Worm (Caenorhabditis elegans) whole organism, early embryonic: ENCODE results near the gene C33E10.8.
"Not testable (repeated sequence)": the region's sequence is repeated elsewhere in the genome, so short reads cannot be mapped to it uniquely, and the experiment has no call there.

Source experiments
- B0310.2 ChIP-seq: sonication (generic microtip); optimal IDR thresholded peaks from 2 replicates; lab custom pipeline; 2016; ENCODE audit warnings: mild to moderate bottlenecking, missing genetic modification characterization, missing compliant biosample characterization
- F13C5.2 ChIP-seq: sonication (generic microtip); optimal IDR thresholded peaks from 2 replicates; lab custom pipeline; 2017; ENCODE audit warnings: mild to moderate bottlenecking, missing genetic modification characterization, inconsistent platforms, missing compliant biosample characterization
- aly-1 ChIP-seq: sonication (generic microtip); optimal IDR thresholded peaks from 2 replicates; lab custom pipeline; 2016; ENCODE audit warnings: missing genetic modification characterization, missing compliant biosample characterization
- ama-1 ChIP-seq: fragments of 150-350 bp; optimal IDR thresholded peaks from 2 replicates; lab custom pipeline; 2014
- ceh-13 ChIP-seq: fragments of 200-800 bp; sonication (Bioruptor generic); optimal IDR thresholded peaks from 2 replicates; lab custom pipeline; 2018; ENCODE audit warnings: mild to moderate bottlenecking, missing genetic modification characterization, missing compliant biosample characterization
- ceh-36 ChIP-seq: sonication (generic microtip); optimal IDR thresholded peaks from 2 replicates; lab custom pipeline; 2016; ENCODE audit warnings: missing genetic modification characterization, inconsistent platforms, missing compliant biosample characterization
- ets-7 ChIP-seq: sonication (generic microtip); optimal IDR thresholded peaks from 2 replicates; lab custom pipeline; 2016; ENCODE audit warnings: missing genotype, missing genetic modification characterization, missing compliant biosample characterization
- flt-1 ChIP-seq: fragments of 200-800 bp; sonication (Bioruptor generic); IDR thresholded peaks from 2 replicates; pipeline ENCODE4 v1.3.6; 2022; ENCODE audit warnings: missing genetic modification characterization, missing compliant biosample characterization
- hmbx-1 ChIP-seq: sonication (generic microtip); optimal IDR thresholded peaks from 2 replicates; lab custom pipeline; 2016; ENCODE audit warnings: mild to moderate bottlenecking, missing genetic modification characterization, missing compliant biosample characterization
- hmg-4 ChIP-seq: fragments of 200-800 bp; sonication (Bioruptor generic); optimal IDR thresholded peaks from 2 replicates; lab custom pipeline; 2018; ENCODE audit warnings: mild to moderate bottlenecking, missing genetic modification characterization, missing compliant biosample characterization
- hnd-1 ChIP-seq: sonication (generic microtip); optimal IDR thresholded peaks from 2 replicates; lab custom pipeline; 2016; ENCODE audit warnings: missing genetic modification characterization, missing compliant biosample characterization
- pes-1 ChIP-seq: fragments of 200-800 bp; sonication (Bioruptor generic); IDR thresholded peaks from 2 replicates; pipeline ENCODE4 v1.3.6; 2022; ENCODE audit warnings: missing genetic modification reagents, missing genetic modification characterization, missing compliant biosample characterization
- scrt-1 ChIP-seq: fragments of 200-800 bp; sonication (Bioruptor generic); IDR thresholded peaks from 2 replicates; pipeline ENCODE4 v1.3.6; 2022; ENCODE audit warnings: missing genetic modification characterization, missing compliant biosample characterization
- sea-1 ChIP-seq: fragments of 200-800 bp; sonication (Bioruptor generic); conservative IDR thresholded peaks from 2 replicates; pipeline ENCODE4 v1.3.6; 2022; ENCODE audit warnings: missing genetic modification characterization, missing compliant biosample characterization
- tbx-11 ChIP-seq: fragments of 200-800 bp; sonication (Bioruptor generic); IDR thresholded peaks from 2 replicates; pipeline ENCODE4 v1.3.6; 2022; ENCODE audit warnings: missing genetic modification characterization, missing compliant biosample characterization
- tbx-37 ChIP-seq: fragments of 200-800 bp; sonication (Bioruptor generic); conservative IDR thresholded peaks from 2 replicates; pipeline ENCODE4 v1.3.6; 2022; ENCODE audit warnings: missing genetic modification reagents, missing genetic modification characterization, missing compliant biosample characterization
- tra-4 ChIP-seq: sonication (generic microtip); optimal IDR thresholded peaks from 2 replicates; lab custom pipeline; 2017; ENCODE audit warnings: missing genetic modification characterization, missing compliant biosample characterization

Gene C33E10.8

ce11 chrX:17327226-17327625 lies 32.6 kb upstream of the C33E10.8 start:
- TF ChIP-seq scrt-1 (GFP tag; lab: Robert Waterston, UW) (no peak), aly-1 (no peak), sea-1 (GFP tag; lab: Robert Waterston, UW) (no peak), hmg-4 (no peak), tra-4 (tag; lab: Kevin White, UChicago) (no peak), F13C5.2 (tag; lab: Kevin White, UChicago) (no peak), tbx-11 (GFP tag; lab: Robert Waterston, UW) (no peak), flt-1 (GFP tag; lab: Robert Waterston, UW) (no peak), hmbx-1 (tag; lab: Kevin White, UChicago) (no peak), pes-1 (GFP tag; lab: Robert Waterston, UW) (no peak), B0310.2 (tag; lab: Kevin White, UChicago) (no peak), tbx-37 (GFP tag; lab: Robert Waterston, UW) (no peak), hnd-1 (tag; lab: Kevin White, UChicago) (no peak), ama-1 (no peak)

- TF ChIP-seq ets-7 (tag; lab: Kevin White, UChicago) (no peak), hmg-4 (no peak), F13C5.2 (tag; lab: Kevin White, UChicago) (no peak)
These were observed 30.3 kb upstream of the C33E10.8 start for ce11 chrX:17324954-17325353.

ce11 chrX:17320572-17320971 lies 25.9 kb upstream of the C33E10.8 start:
- TF ChIP-seq tra-4 (tag; lab: Kevin White, UChicago): no peak
- TF ChIP-seq hmg-4: no peak
- TF ChIP-seq ceh-13 (GFP tag; lab: Kevin White, UChicago): no peak
- TF ChIP-seq ama-1: no peak
- TF ChIP-seq hmbx-1 (tag; lab: Kevin White, UChicago): no peak
- no peak for TF ChIP-seq sea-1 (GFP tag; lab: Robert Waterston, UW)
- no peak for TF ChIP-seq ceh-36 (tag; lab: Kevin White, UChicago)
- no peak for TF ChIP-seq aly-1
- TF ChIP-seq pes-1 (GFP tag; lab: Robert Waterston, UW): no peak
- TF ChIP-seq scrt-1 (GFP tag; lab: Robert Waterston, UW): no peak
- no peak for TF ChIP-seq F13C5.2 (tag; lab: Kevin White, UChicago)

ce11 chrX:17318284-17318683 lies 23.7 kb upstream of the C33E10.8 start, which contains the start of gene ptr-5:
TSS of gene ptr-5 (plus strand) at chrX:17318584.
- no peak for TF ChIP-seq hmbx-1 (tag; lab: Kevin White, UChicago)
- TF ChIP-seq flt-1 (GFP tag; lab: Robert Waterston, UW): no peak
- no peak for TF ChIP-seq B0310.2 (tag; lab: Kevin White, UChicago)
- TF ChIP-seq ets-7 (tag; lab: Kevin White, UChicago): no peak
- TF ChIP-seq tbx-11 (GFP tag; lab: Robert Waterston, UW): no peak
- TF ChIP-seq tra-4 (tag; lab: Kevin White, UChicago): no peak
- TF ChIP-seq tbx-37 (GFP tag; lab: Robert Waterston, UW): no peak
- no peak for TF ChIP-seq hmg-4

ce11 chrX:17314948-17315347 lies 20.3 kb upstream of the C33E10.8 start:
- 0 out of 2 replicates have a peak, but pooled peaks have one; percentile 19 for TF ChIP-seq tbx-11 (GFP tag; lab: Robert Waterston, UW)
- no peak for TF ChIP-seq hmbx-1 (tag; lab: Kevin White, UChicago)
- TF ChIP-seq ceh-36 (tag; lab: Kevin White, UChicago): no peak
- no peak for TF ChIP-seq B0310.2 (tag; lab: Kevin White, UChicago)
- no peak for TF ChIP-seq ceh-13 (GFP tag; lab: Kevin White, UChicago)
- TF ChIP-seq scrt-1 (GFP tag; lab: Robert Waterston, UW): no peak
- peak; percentile 89 for TF ChIP-seq hmg-4
- peak; percentile 69 for TF ChIP-seq aly-1
- peak; percentile 1 for TF ChIP-seq ets-7 (tag; lab: Kevin White, UChicago)
- no peak for TF ChIP-seq pes-1 (GFP tag; lab: Robert Waterston, UW)
- no peak for TF ChIP-seq tra-4 (tag; lab: Kevin White, UChicago)
- TF ChIP-seq tbx-37 (GFP tag; lab: Robert Waterston, UW): no peak
- no peak for TF ChIP-seq ama-1
- no peak for TF ChIP-seq hnd-1 (tag; lab: Kevin White, UChicago)
- TF ChIP-seq sea-1 (GFP tag; lab: Robert Waterston, UW): 0 out of 2 replicates have a peak, but pooled peaks have one; percentile 59
- peak; percentile 17 for TF ChIP-seq F13C5.2 (tag; lab: Kevin White, UChicago)

ce11 chrX:17310730-17311312 lies 16.2 kb upstream of the C33E10.8 start, which contains the start of gene C53C11.4:
TSS of gene C53C11.4 (plus strand) at chrX:17310908.
- TF ChIP-seq tbx-11 (GFP tag; lab: Robert Waterston, UW); aly-1; ama-1: not testable (repeated sequence)

- not testable (repeated sequence) for TF ChIP-seq hmbx-1 (tag; lab: Kevin White, UChicago); aly-1; ceh-36 (tag; lab: Kevin White, UChicago)
These were observed 10.3 kb upstream of the C33E10.8 start, which contains the start of gene C33E10.1 for ce11 chrX:17304920-17305319. TSS of gene C33E10.1 (plus strand) at chrX:17305220.

ce11 chrX:17302419-17302818 lies 7.8 kb upstream of the C33E10.8 start, which contains the start of gene fbxa-120:
TSS of gene fbxa-120 (plus strand) at chrX:17302719.
- no peak for TF ChIP-seq flt-1 (GFP tag; lab: Robert Waterston, UW)
- no peak for TF ChIP-seq tbx-11 (GFP tag; lab: Robert Waterston, UW)
- no peak for TF ChIP-seq ets-7 (tag; lab: Kevin White, UChicago)
- no peak for TF ChIP-seq tra-4 (tag; lab: Kevin White, UChicago)
- TF ChIP-seq hnd-1 (tag; lab: Kevin White, UChicago): no peak
- no peak for TF ChIP-seq sea-1 (GFP tag; lab: Robert Waterston, UW)
- TF ChIP-seq hmg-4: no peak
- TF ChIP-seq aly-1: no peak
- no peak for TF ChIP-seq B0310.2 (tag; lab: Kevin White, UChicago)
